Worm (Caenorhabditis elegans): Measurements from ENCODE around the gene str-16.

ce11 chrV:3280009-3280408 is 43.3 kb downstream of the str-16 start, which contains the start of gene T28A11.2:
- TF ChIP-seq nhr-237 (tag; optimal IDR thresholded peaks at IDR 0.05) (no peak), snpc-4 (tag; optimal IDR thresholded peaks at IDR 0.05) (no peak), ces-1 (GFP tag; optimal IDR thresholded peaks at IDR 0.05) (no peak), pha-4 (tag; optimal IDR thresholded peaks at IDR 0.05) (no peak), nhr-28 (tag; optimal IDR thresholded peaks at IDR 0.05) (no peak), lsy-2 (tag; optimal IDR thresholded peaks at IDR 0.05) (no peak), zip-8 (tag; optimal IDR thresholded peaks at IDR 0.05) (no peak), mab-5 (tag; optimal IDR thresholded peaks at IDR 0.05) (no peak), elt-3 (tag; optimal IDR thresholded peaks at IDR 0.05) (no peak), hlh-1 (tag; optimal IDR thresholded peaks at IDR 0.05) (no peak), lin-32 (GFP tag; optimal IDR thresholded peaks at IDR 0.05) (no peak), ztf-11 (tag; optimal IDR thresholded peaks at IDR 0.05) (no peak)
